Worm (Caenorhabditis elegans) whole organism, late embryonic: ENCODE measurements around the gene rps-12.

Source experiments
- ama-1 ChIP-seq: fragments of 150-350 bp; optimal IDR thresholded peaks from 2 replicates; lab custom pipeline; 2014
- ceh-19 ChIP-seq: fragments of 200-800 bp; sonication (Bioruptor generic); optimal IDR thresholded peaks from 2 replicates; lab custom pipeline; 2018; ENCODE audit warnings: mild to moderate bottlenecking, missing genetic modification characterization, missing compliant biosample characterization
- ceh-34 ChIP-seq: sonication (generic microtip); optimal IDR thresholded peaks from 2 replicates; lab custom pipeline; 2016; ENCODE audit warnings: mild to moderate bottlenecking, missing genetic modification characterization, missing compliant biosample characterization
- ceh-6 ChIP-seq: fragments of 200-800 bp; sonication (Bioruptor generic); optimal IDR thresholded peaks from 2 replicates; lab custom pipeline; 2018; ENCODE audit warnings: mild to moderate bottlenecking, missing genetic modification characterization, missing compliant biosample characterization
- ceh-9 ChIP-seq: sonication (generic microtip); optimal IDR thresholded peaks from 2 replicates; lab custom pipeline; 2016; ENCODE audit warnings: mild to moderate bottlenecking, missing genetic modification characterization, inconsistent platforms, missing compliant biosample characterization
- dve-1 ChIP-seq: sonication (generic microtip); optimal IDR thresholded peaks from 2 replicates; lab custom pipeline; 2017; ENCODE audit warnings: antibody characterized with exemption, mild to moderate bottlenecking, missing genetic modification characterization, missing compliant biosample characterization
- elt-2 ChIP-seq: sonication (generic microtip); optimal IDR thresholded peaks from 2 replicates; lab custom pipeline; 2016; ENCODE audit warnings: missing genetic modification reagents, missing genetic modification characterization, missing compliant biosample characterization
- elt-4 ChIP-seq: sonication (generic microtip); optimal IDR thresholded peaks from 2 replicates; lab custom pipeline; 2016; ENCODE audit warnings: missing genetic modification characterization, missing compliant biosample characterization
- nfya-1 ChIP-seq: sonication (generic microtip); optimal IDR thresholded peaks from 2 replicates; lab custom pipeline; 2017; ENCODE audit warnings: missing genetic modification characterization, mild to moderate bottlenecking, missing compliant biosample characterization, antibody characterized with exemption, moderate library complexity
- nhr-11 ChIP-seq: fragments of 150-350 bp; optimal IDR thresholded peaks from 2 replicates; lab custom pipeline; 2014; ENCODE audit warnings: missing biosample characterization, missing genetic modification characterization
- pha-4 ChIP-seq: fragments of 150-350 bp; optimal IDR thresholded peaks from 2 replicates; lab custom pipeline; 2018; ENCODE audit warnings: missing biosample characterization, missing genetic modification reagents, missing genetic modification characterization
- pros-1 ChIP-seq: fragments of 150-350 bp; optimal IDR thresholded peaks from 2 replicates; lab custom pipeline; 2014; ENCODE audit warnings: missing biosample characterization, missing genetic modification reagents, missing genetic modification characterization
- rnt-1 ChIP-seq: sonication (generic microtip); optimal IDR thresholded peaks from 2 replicates; lab custom pipeline; 2016; ENCODE audit warnings: missing genetic modification characterization, missing compliant biosample characterization
- tbx-2 ChIP-seq: sonication (generic microtip); optimal IDR thresholded peaks from 2 replicates; lab custom pipeline; 2016; ENCODE audit warnings: missing genetic modification characterization, missing compliant biosample characterization

ce11 chrIII:5707546-5707945 lies 28.4 kb downstream of the rps-12 start:
- TF ChIP-seq pha-4 (tag; lab: Kevin White, UChicago) = no peak
- no peak for TF ChIP-seq pros-1
- TF ChIP-seq ama-1 (lab: Kevin White, UChicago) = no peak
- no peak for TF ChIP-seq ceh-9
- no peak for TF ChIP-seq ceh-34
- no peak for TF ChIP-seq elt-2 (tag; lab: Kevin White, UChicago)
- no peak for TF ChIP-seq rnt-1 (tag; lab: Kevin White, UChicago)
- TF ChIP-seq ceh-6 (GFP tag; lab: Kevin White, UChicago) = no peak
- TF ChIP-seq ceh-19 (GFP tag; lab: Kevin White, UChicago) = no peak
- no peak for TF ChIP-seq tbx-2 (tag; lab: Kevin White, UChicago)
- TF ChIP-seq nhr-11 (tag; lab: Kevin White, UChicago) = no peak
- no peak for TF ChIP-seq dve-1 (tag; lab: Kevin White, UChicago)
- TF ChIP-seq nfya-1 (tag; lab: Kevin White, UChicago) = no peak
- TF ChIP-seq elt-4 (tag; lab: Kevin White, UChicago) = no peak
